Fruit fly (Drosophila melanogaster) whole organism, prepupa: Measurements from ENCODE around the gene CG18754.

Experiments
- Blimp-1 ChIP-seq: fragments of 200-800 bp; sonication (Bioruptor generic); optimal IDR thresholded peaks from 3 replicates; lab custom pipeline; 2017; ENCODE audit warnings: missing biosample characterization, missing genetic modification characterization, mild to moderate bottlenecking, moderate library complexity, missing genetic modification reagents
- CG10631 ChIP-seq: fragments of 200-800 bp; sonication (Bioruptor generic); optimal IDR thresholded peaks from 2 replicates; lab custom pipeline; 2016; ENCODE audit warnings: missing biosample characterization, missing genetic modification characterization
- CG10669 ChIP-seq: fragments of 200-800 bp; sonication (Bioruptor generic); optimal IDR thresholded peaks from 3 replicates; lab custom pipeline; 2018; ENCODE audit warnings: missing biosample characterization, mild to moderate bottlenecking, missing genetic modification characterization, moderate library complexity
- CG11294 ChIP-seq: fragments of 200-800 bp; sonication (Bioruptor generic); IDR thresholded peaks from 2 replicates; pipeline ENCODE4 v1.3.6; 2022; ENCODE audit warnings: missing biosample characterization, missing genetic modification characterization
- CG11762 ChIP-seq: fragments of 200-800 bp; sonication (Bioruptor generic); optimal IDR thresholded peaks from 3 replicates; lab custom pipeline; 2016; ENCODE audit warnings: missing biosample characterization, missing genetic modification characterization; ENCODE audit not compliant: insufficient read depth
- CG11902 ChIP-seq: fragments of 200-800 bp; sonication (Bioruptor generic); optimal IDR thresholded peaks from 3 replicates; lab custom pipeline; 2016; ENCODE audit warnings: missing biosample characterization, missing genetic modification characterization
- CG15336 ChIP-seq: fragments of 200-800 bp; sonication (Bioruptor generic); IDR thresholded peaks from 2 replicates; pipeline ENCODE4 v1.3.6; 2022; ENCODE audit warnings: missing biosample characterization, missing genetic modification characterization
- CG1621 ChIP-seq: fragments of 200-800 bp; sonication (Bioruptor generic); optimal IDR thresholded peaks from 3 replicates; lab custom pipeline; 2018; ENCODE audit warnings: missing biosample characterization, mild to moderate bottlenecking, missing genetic modification characterization
- CG16779 ChIP-seq: fragments of 200-800 bp; sonication (Bioruptor generic); optimal IDR thresholded peaks from 3 replicates; lab custom pipeline; 2017; ENCODE audit warnings: missing biosample characterization, mild to moderate bottlenecking, missing genetic modification characterization
- CG3032 ChIP-seq: fragments of 200-800 bp; optimal IDR thresholded peaks from 2 replicates; lab custom pipeline; 2019; ENCODE audit warnings: missing biosample characterization, mild to moderate bottlenecking, missing genetic modification characterization, moderate library complexity
- CG32006 ChIP-seq: fragments of 200-800 bp; sonication (Bioruptor generic); optimal IDR thresholded peaks from 3 replicates; lab custom pipeline; 2017; ENCODE audit warnings: missing biosample characterization, mild to moderate bottlenecking, missing genetic modification characterization
- CG34406 ChIP-seq: fragments of 200-800 bp; sonication (Bioruptor generic); optimal IDR thresholded peaks from 3 replicates; lab custom pipeline; 2016; ENCODE audit warnings: missing biosample characterization, missing genetic modification characterization
- CG3919 ChIP-seq: fragments of 200-800 bp; sonication (Bioruptor generic); optimal IDR thresholded peaks from 3 replicates; lab custom pipeline; 2016; ENCODE audit warnings: missing biosample characterization, missing genetic modification characterization
- CG4318 ChIP-seq: fragments of 200-800 bp; sonication (Bioruptor generic); optimal IDR thresholded peaks from 3 replicates; lab custom pipeline; 2017; ENCODE audit warnings: missing biosample characterization, mild to moderate bottlenecking, missing genetic modification characterization
- CG6163 ChIP-seq: fragments of 200-800 bp; sonication (Bioruptor generic); IDR thresholded peaks from 3 replicates; pipeline ENCODE4 v1.3.6; 2022; ENCODE audit warnings: missing biosample characterization, missing genetic modification characterization
- CG6276 ChIP-seq: fragments of 200-800 bp; sonication (Bioruptor generic); optimal IDR thresholded peaks from 2 replicates; lab custom pipeline; 2017; ENCODE audit warnings: missing biosample characterization, mild to moderate bottlenecking, missing genetic modification characterization
- CG6792 ChIP-seq: fragments of 200-800 bp; sonication (Bioruptor generic); optimal IDR thresholded peaks from 3 replicates; lab custom pipeline; 2016; ENCODE audit warnings: missing biosample characterization, missing genetic modification characterization
- CG6808 ChIP-seq: fragments of 200-800 bp; sonication (Bioruptor generic); optimal IDR thresholded peaks from 3 replicates; lab custom pipeline; 2017; ENCODE audit warnings: missing biosample characterization, missing genetic modification characterization, mild to moderate bottlenecking, moderate library complexity, missing genetic modification reagents
- CG6854 ChIP-seq: fragments of 200-800 bp; sonication (Bioruptor generic); optimal IDR thresholded peaks from 2 replicates; lab custom pipeline; 2017; ENCODE audit warnings: missing biosample characterization, mild to moderate bottlenecking, missing genetic modification characterization
- CG7368 ChIP-seq: fragments of 200-800 bp; sonication (Bioruptor generic); optimal IDR thresholded peaks from 3 replicates; lab custom pipeline; 2016; ENCODE audit warnings: missing biosample characterization, missing genetic modification characterization
- CG8119 ChIP-seq: fragments of 200-800 bp; sonication (Bioruptor generic); IDR thresholded peaks from 3 replicates; pipeline ENCODE4 v1.3.6; 2022; ENCODE audit warnings: missing biosample characterization, missing genetic modification characterization
- CG8632 ChIP-seq: fragments of 200-800 bp; sonication (Bioruptor generic); optimal IDR thresholded peaks from 3 replicates; lab custom pipeline; 2016; ENCODE audit warnings: missing biosample characterization, missing genetic modification characterization
- CG9139 ChIP-seq: fragments of 200-800 bp; sonication (Bioruptor generic); optimal IDR thresholded peaks from 3 replicates; lab custom pipeline; 2017; ENCODE audit warnings: missing biosample characterization, mild to moderate bottlenecking, missing genetic modification characterization
- Eip78C ChIP-seq: fragments of 200-800 bp; sonication (Bioruptor generic); peaks from one replicate; lab custom pipeline; 2016; ENCODE audit warnings: missing biosample characterization, missing genetic modification characterization
- Eip93F ChIP-seq: fragments of 200-800 bp; sonication (Bioruptor generic); optimal IDR thresholded peaks from 2 replicates; lab custom pipeline; 2016; ENCODE audit warnings: missing biosample characterization, mild to moderate bottlenecking, missing genetic modification characterization
- Ets21C ChIP-seq: fragments of 200-800 bp; sonication (Bioruptor generic); optimal IDR thresholded peaks from 3 replicates; lab custom pipeline; 2016; ENCODE audit warnings: missing biosample characterization, missing genetic modification characterization
- Ets96B ChIP-seq: fragments of 200-800 bp; optimal IDR thresholded peaks from 2 replicates; lab custom pipeline; 2019; ENCODE audit warnings: missing biosample characterization, mild to moderate bottlenecking, missing genetic modification characterization, moderate library complexity
- Gug ChIP-seq: fragments of 200-800 bp; sonication (Bioruptor generic); IDR thresholded peaks from 2 replicates; pipeline ENCODE4 v1.3.6; 2022; ENCODE audit warnings: missing biosample characterization, missing genetic modification characterization
- Hr38 ChIP-seq: sonication (Bioruptor generic); optimal IDR thresholded peaks from 2 replicates; lab custom pipeline; 2016; ENCODE audit warnings: missing biosample characterization, missing genetic modification characterization
- Lpt ChIP-seq: fragments of 200-800 bp; sonication (Bioruptor generic); optimal IDR thresholded peaks from 3 replicates; lab custom pipeline; 2016; ENCODE audit warnings: missing biosample characterization, missing genetic modification characterization
- Met ChIP-seq: fragments of 200-800 bp; sonication (Bioruptor generic); optimal IDR thresholded peaks from 3 replicates; lab custom pipeline; 2016; ENCODE audit warnings: missing biosample characterization, missing genetic modification characterization
- OdsH ChIP-seq: fragments of 200-800 bp; sonication (Bioruptor generic); optimal IDR thresholded peaks from 3 replicates; lab custom pipeline; 2016; ENCODE audit warnings: missing biosample characterization, missing genetic modification characterization
- Smox ChIP-seq: fragments of 200-800 bp; sonication (Bioruptor generic); optimal IDR thresholded peaks from 3 replicates; lab custom pipeline; 2016; ENCODE audit warnings: missing biosample characterization, missing genetic modification characterization
- Sox102F ChIP-seq: fragments of 200-800 bp; sonication (Bioruptor generic); optimal IDR thresholded peaks from 2 replicates; lab custom pipeline; 2016; ENCODE audit warnings: missing biosample characterization, mild to moderate bottlenecking, missing genetic modification characterization
- Sox14 ChIP-seq: fragments of 200-800 bp; sonication (Bioruptor generic); optimal IDR thresholded peaks from 3 replicates; lab custom pipeline; 2016; ENCODE audit warnings: missing biosample characterization, missing genetic modification characterization
- Sox15 ChIP-seq: fragments of 200-800 bp; sonication (Bioruptor generic); optimal IDR thresholded peaks from 3 replicates; lab custom pipeline; 2016; ENCODE audit warnings: missing biosample characterization, missing genetic modification characterization
- achi ChIP-seq: fragments of 200-800 bp; sonication (Bioruptor generic); optimal IDR thresholded peaks from 3 replicates; lab custom pipeline; 2016; ENCODE audit warnings: missing biosample characterization, missing genetic modification characterization
- acj6 ChIP-seq: fragments of 200-800 bp; sonication (Bioruptor generic); optimal IDR thresholded peaks from 3 replicates; lab custom pipeline; 2016; ENCODE audit warnings: missing biosample characterization, missing genetic modification characterization
- cyc ChIP-seq: fragments of 200-800 bp; sonication (Bioruptor generic); optimal IDR thresholded peaks from 3 replicates; lab custom pipeline; 2016; ENCODE audit warnings: missing biosample characterization, missing genetic modification characterization
- dsx ChIP-seq: fragments of 200-800 bp; optimal IDR thresholded peaks from 3 replicates; lab custom pipeline; 2019; ENCODE audit warnings: missing biosample characterization, mild to moderate bottlenecking, missing genetic modification characterization, moderate library complexity; ENCODE audit not compliant: poor library complexity, severe bottlenecking
- eg ChIP-seq: fragments of 200-800 bp; sonication (Bioruptor generic); IDR thresholded peaks from 3 replicates; pipeline ENCODE4 v1.3.6; 2022; ENCODE audit warnings: missing biosample characterization, missing genetic modification characterization
- esn ChIP-seq: fragments of 200-800 bp; sonication (Bioruptor generic); optimal IDR thresholded peaks from 2 replicates; lab custom pipeline; 2016; ENCODE audit warnings: missing biosample characterization, mild to moderate bottlenecking, missing genetic modification characterization, moderate library complexity
- fd59A ChIP-seq: fragments of 200-800 bp; sonication (Bioruptor generic); optimal IDR thresholded peaks from 2 replicates; lab custom pipeline; 2017; ENCODE audit warnings: missing biosample characterization, mild to moderate bottlenecking, missing genetic modification characterization, missing genetic modification reagents
- fd85E ChIP-seq: fragments of 200-800 bp; sonication (Bioruptor generic); optimal IDR thresholded peaks from 3 replicates; lab custom pipeline; 2016; ENCODE audit warnings: missing biosample characterization, missing genetic modification characterization
- lz ChIP-seq: fragments of 200-800 bp; sonication (Bioruptor generic); optimal IDR thresholded peaks from 3 replicates; lab custom pipeline; 2016; ENCODE audit warnings: missing biosample characterization, missing genetic modification characterization
- net ChIP-seq: fragments of 200-800 bp; sonication (Bioruptor generic); optimal IDR thresholded peaks from 3 replicates; lab custom pipeline; 2016; ENCODE audit warnings: missing biosample characterization, missing genetic modification characterization
- pdm3 ChIP-seq: fragments of 200-800 bp; sonication (Bioruptor generic); optimal IDR thresholded peaks from 3 replicates; lab custom pipeline; 2016; ENCODE audit warnings: missing biosample characterization, missing genetic modification characterization
- ss ChIP-seq, 2 experiments: fragments of 200-800 bp; sonication (Bioruptor generic); optimal IDR thresholded peaks; 2 replicates in 1 of 2; 3 replicates in 1 of 2; lab custom pipeline; 2017 to 2018; ENCODE audit warnings: mild to moderate bottlenecking in 2 of 2, missing biosample characterization in 2 of 2, missing genetic modification characterization in 2 of 2, moderate library complexity in 1 of 2
- svp ChIP-seq: fragments of 200-800 bp; sonication (Bioruptor generic); peaks from one replicate; lab custom pipeline; 2016; ENCODE audit warnings: missing biosample characterization, missing genetic modification characterization
- topi ChIP-seq: fragments of 200-800 bp; sonication (Bioruptor generic); optimal IDR thresholded peaks from 3 replicates; lab custom pipeline; 2016; ENCODE audit warnings: missing biosample characterization, missing genetic modification characterization
- vri ChIP-seq: fragments of 200-800 bp; sonication (Bioruptor generic); optimal IDR thresholded peaks from 3 replicates; lab custom pipeline; 2016; ENCODE audit warnings: missing biosample characterization, mild to moderate bottlenecking, missing genetic modification characterization

CG18754 gene

dm6 chr3R:23722680-23723372 lies 39.0 kb downstream of the CG18754 start, which contains the start of gene CG10365:
TSS of gene CG10365 (plus strand) at chr3R:23723331.
- TF ChIP-seq Eip93F (GFP tag; lab: Kevin White, UChicago) (peak; percentile 44), acj6 (GFP tag; lab: Kevin White, UChicago) (peak; percentile 89), CG3032 (tag; lab: Kevin White, UChicago) (peak; percentile 89), cyc (GFP tag; lab: Kevin White, UChicago) (peak; percentile 80), net (peak; percentile 89), Sox14 (GFP tag; lab: Kevin White, UChicago) (peak; percentile 57), Sox15 (GFP tag; lab: Kevin White, UChicago) (peak; percentile 75), Smox (peak; percentile 87), Sox102F (GFP tag; lab: Kevin White, UChicago) (peak; percentile 68), Eip78C (GFP tag; lab: Kevin White, UChicago) (peak; percentile 98), dsx (GFP tag; lab: Kevin White, UChicago) (peak; percentile 80), fd59A (peak; percentile 64), CG15336 (GFP tag; lab: Robert Waterston, UW) (peak; percentile 97), Ets96B (tag; lab: Kevin White, UChicago) (peak; percentile 90), CG6808 (GFP tag; lab: Kevin White, UChicago) (peak; percentile 77), Lpt (GFP tag; lab: Kevin White, UChicago) (peak; percentile 87), CG11762 (GFP tag; lab: Kevin White, UChicago) (peak; percentile 89), achi (GFP tag; lab: Kevin White, UChicago) (peak; percentile 92), CG32006 (GFP tag; lab: Kevin White, UChicago) (peak; percentile 93), fd85E (peak; percentile 81), CG6792 (GFP tag; lab: Kevin White, UChicago) (peak; percentile 91), ss (GFP tag; optimal IDR thresholded peaks at IDR 0.05; lab: Kevin White, UChicago) (peak; percentile 83 to 86), CG6163 (peak; percentile 90), svp (GFP tag; lab: Kevin White, UChicago) (peak; percentile 91), CG8632 (GFP tag; lab: Kevin White, UChicago) (peak; percentile 97), CG10669 (GFP tag; lab: Kevin White, UChicago) (peak; percentile 63), CG11902 (peak; percentile 66), eg (GFP tag; lab: Robert Waterston, UW) (peak; percentile 95), Blimp-1 (GFP tag; lab: Kevin White, UChicago) (peak; percentile 59), vri (GFP tag; lab: Kevin White, UChicago) (peak; percentile 92), CG6854 (peak; percentile 14), CG11294 (GFP tag; lab: Robert Waterston, UW) (peak; percentile 77; the same call in 1 of the 2 replicates), Gug (GFP tag; lab: Robert Waterston, UW) (peak; percentile 88), Ets21C (GFP tag; lab: Kevin White, UChicago) (no peak), lz (GFP tag; lab: Kevin White, UChicago) (peak; percentile 69), OdsH (peak; percentile 90), CG9139 (GFP tag; lab: Kevin White, UChicago) (peak; percentile 55), CG6276 (peak; percentile 89), CG34406 (GFP tag; lab: Kevin White, UChicago) (peak; percentile 96), CG7368 (GFP tag; lab: Kevin White, UChicago) (peak; percentile 89), CG3919 (GFP tag; lab: Kevin White, UChicago) (peak; percentile 92), Hr38 (GFP tag; lab: Kevin White, UChicago) (no peak), topi (GFP tag; lab: Kevin White, UChicago) (peak; percentile 74), CG4318 (GFP tag; lab: Kevin White, UChicago) (peak; percentile 84), Met (GFP tag; lab: Kevin White, UChicago) (peak; percentile 84), CG1621 (tag; lab: Kevin White, UChicago) (peak; percentile 54), esn (GFP tag; lab: Kevin White, UChicago) (peak; percentile 92), CG10631 (peak; percentile 93), CG16779 (tag; lab: Kevin White, UChicago) (peak; percentile 67), pdm3 (GFP tag; lab: Kevin White, UChicago) (peak; percentile 79), CG8119 (GFP tag; lab: Robert Waterston, UW) (peak; percentile 97)
